Worm (Caenorhabditis elegans): ENCODE results near the gene C17C3.6.

- TF ChIP-seq tra-4 (tag; optimal IDR thresholded peaks at IDR 0.05) (no peak), scrt-1 (GFP tag; IDR thresholded peaks at IDR 0.05) (no peak), sea-1 (GFP tag; conservative IDR thresholded peaks at IDR 0.05) (no peak), ama-1 (optimal IDR thresholded peaks at IDR 0.05) (no peak), aly-1 (tag; optimal IDR thresholded peaks at IDR 0.05) (no peak), B0310.2 (tag; optimal IDR thresholded peaks at IDR 0.05) (no peak), hnd-1 (tag; optimal IDR thresholded peaks at IDR 0.05) (no peak), hmg-4 (GFP tag; optimal IDR thresholded peaks at IDR 0.05) (no peak), hmbx-1 (tag; optimal IDR thresholded peaks at IDR 0.05) (no peak)
Observed at ce11 chrII:5557134-5557533, 7.3 kb downstream of the C17C3.6 start.

All from whole organism, early embryonic.